Worm (Caenorhabditis elegans) whole organism, young adult: Measurements from ENCODE around the gene C05C10.7.

Experiments used
- C17E4.6 ChIP-seq: fragments of 200-800 bp; sonication (Bioruptor generic); IDR thresholded peaks from 2 replicates; pipeline ENCODE4 v1.3.6; 2022; ENCODE audit warnings: missing genetic modification reagents, missing genetic modification characterization, missing compliant biosample characterization
- F10E7.11 ChIP-seq: sonication (generic microtip); optimal IDR thresholded peaks from 2 replicates; lab custom pipeline; 2017; ENCODE audit warnings: mild to moderate bottlenecking, missing genetic modification characterization, moderate library complexity, missing compliant biosample characterization
- F23B12.7 ChIP-seq: sonication (generic microtip); optimal IDR thresholded peaks from 2 replicates; lab custom pipeline; 2017; ENCODE audit warnings: missing genetic modification characterization, mild to moderate bottlenecking, missing compliant biosample characterization, antibody characterized with exemption, moderate library complexity; ENCODE audit not compliant: insufficient read depth
- F55B11.4 ChIP-seq: sonication (generic microtip); optimal IDR thresholded peaks from 2 replicates; lab custom pipeline; 2016; ENCODE audit warnings: missing compliant biosample characterization, missing genetic modification characterization, borderline replicate concordance; ENCODE audit not compliant: insufficient read depth
- F57C9.4 ChIP-seq: sonication (generic microtip); optimal IDR thresholded peaks from 2 replicates; lab custom pipeline; 2017; ENCODE audit warnings: mild to moderate bottlenecking, missing genetic modification characterization, missing compliant biosample characterization
- Y56A3A.18 ChIP-seq: fragments of 200-800 bp; sonication (Bioruptor generic); IDR thresholded peaks from 2 replicates; pipeline ENCODE4 v1.3.6; 2022; ENCODE audit warnings: missing genetic modification reagents, missing genetic modification characterization, missing compliant biosample characterization
- ZK185.1 ChIP-seq: sonication (generic microtip); optimal IDR thresholded peaks from 2 replicates; lab custom pipeline; 2016; ENCODE audit warnings: mild to moderate bottlenecking, missing genetic modification characterization, missing compliant biosample characterization; ENCODE audit not compliant: poor library complexity, severe bottlenecking
- atf-7 ChIP-seq: sonication (generic microtip); optimal IDR thresholded peaks from 2 replicates; lab custom pipeline; 2017; ENCODE audit warnings: mild to moderate bottlenecking, missing genetic modification characterization, missing compliant biosample characterization
- cebp-2 ChIP-seq: fragments of 200-800 bp; sonication (Bioruptor generic); IDR thresholded peaks from 2 replicates; pipeline ENCODE4 v1.3.6; 2022; ENCODE audit warnings: missing genetic modification characterization, missing compliant biosample characterization
- ceh-27 ChIP-seq: fragments of 200-800 bp; sonication (Bioruptor generic); optimal IDR thresholded peaks from 2 replicates; lab custom pipeline; 2018; ENCODE audit warnings: mild to moderate bottlenecking, missing genetic modification characterization, moderate library complexity, missing compliant biosample characterization
- ceh-58 ChIP-seq: fragments of 200-800 bp; sonication (Bioruptor generic); IDR thresholded peaks from 2 replicates; pipeline ENCODE4 v1.3.6; 2022; ENCODE audit warnings: missing genetic modification characterization, missing compliant biosample characterization
- chd-7 ChIP-seq: sonication (generic microtip); optimal IDR thresholded peaks from 2 replicates; lab custom pipeline; 2016; ENCODE audit warnings: mild to moderate bottlenecking, missing genetic modification characterization, moderate library complexity, missing compliant biosample characterization
- die-1 ChIP-seq: sonication (generic microtip); optimal IDR thresholded peaks from 2 replicates; lab custom pipeline; 2016; ENCODE audit warnings: missing genotype, mild to moderate bottlenecking, missing genetic modification characterization, missing compliant biosample characterization
- egl-44 ChIP-seq: fragments of 200-800 bp; sonication (Bioruptor generic); IDR thresholded peaks from 2 replicates; pipeline ENCODE4 v1.3.6; 2022; ENCODE audit warnings: missing genetic modification reagents, missing genetic modification characterization, missing compliant biosample characterization
- ets-4 ChIP-seq: fragments of 200-800 bp; sonication (Bioruptor generic); optimal IDR thresholded peaks from 2 replicates; lab custom pipeline; 2018; ENCODE audit warnings: mild to moderate bottlenecking, missing genetic modification characterization, missing compliant biosample characterization
- him-1 ChIP-seq: sonication (generic microtip); optimal IDR thresholded peaks from 2 replicates; lab custom pipeline; 2016; ENCODE audit warnings: missing genotype, missing genetic modification reagents, missing genetic modification characterization, missing compliant biosample characterization
- hlh-12 ChIP-seq: sonication (generic microtip); optimal IDR thresholded peaks from 2 replicates; lab custom pipeline; 2016; ENCODE audit warnings: missing genetic modification characterization, missing compliant biosample characterization
- hmg-1.2 ChIP-seq: fragments of 200-800 bp; sonication (Bioruptor generic); IDR thresholded peaks from 2 replicates; pipeline ENCODE4 v1.3.6; 2022; ENCODE audit warnings: missing genetic modification reagents, missing genetic modification characterization, missing compliant biosample characterization
- lag-1 ChIP-seq: fragments of 200-800 bp; sonication (Bioruptor generic); IDR thresholded peaks from 2 replicates; pipeline ENCODE4 v1.3.6; 2022; ENCODE audit warnings: missing genetic modification reagents, missing genetic modification characterization, missing compliant biosample characterization
- let-607 ChIP-seq, 2 experiments: fragments of 200-800 bp in 1 of 2; sonication (Bioruptor generic) in 1 of 2; sonication (generic microtip) in 1 of 2; optimal IDR thresholded peaks; 2 replicates each; lab custom pipeline; 2016 to 2018; ENCODE audit warnings: mild to moderate bottlenecking in 2 of 2, missing compliant biosample characterization in 2 of 2, missing genetic modification characterization in 2 of 2, moderate library complexity in 2 of 2, missing genotype in 1 of 2
- lin-26 ChIP-seq: fragments of 200-800 bp; sonication (Bioruptor generic); IDR thresholded peaks from 2 replicates; pipeline ENCODE4 v1.3.6; 2022; ENCODE audit warnings: missing genetic modification reagents, missing genetic modification characterization, missing compliant biosample characterization
- lin-54 ChIP-seq: fragments of 200-800 bp; sonication (Bioruptor generic); optimal IDR thresholded peaks from 2 replicates; lab custom pipeline; 2018; ENCODE audit warnings: mild to moderate bottlenecking, missing genetic modification characterization, missing compliant biosample characterization
- lir-1 ChIP-seq: fragments of 200-800 bp; sonication (Bioruptor generic); conservative IDR thresholded peaks from 2 replicates; pipeline ENCODE4 v1.3.6; 2022; ENCODE audit warnings: missing genetic modification reagents, missing genetic modification characterization, missing compliant biosample characterization
- lsy-27 ChIP-seq: sonication (generic microtip); optimal IDR thresholded peaks from 2 replicates; lab custom pipeline; 2017; ENCODE audit warnings: missing genetic modification characterization, mild to moderate bottlenecking, missing compliant biosample characterization, antibody characterized with exemption, missing genotype, borderline replicate concordance; ENCODE audit not compliant: insufficient read depth
- madf-10 ChIP-seq: sonication (generic microtip); optimal IDR thresholded peaks from 2 replicates; lab custom pipeline; 2016; ENCODE audit warnings: mild to moderate bottlenecking, missing genetic modification characterization, missing compliant biosample characterization
- madf-3 ChIP-seq: fragments of 200-800 bp; sonication (Bioruptor generic); IDR thresholded peaks from 2 replicates; pipeline ENCODE4 v1.3.6; 2022; ENCODE audit warnings: missing genetic modification reagents, missing genetic modification characterization, missing compliant biosample characterization
- madf-6 ChIP-seq: fragments of 200-800 bp; sonication (Bioruptor generic); IDR thresholded peaks from 2 replicates; pipeline ENCODE4 v1.3.6; 2022; ENCODE audit warnings: missing genetic modification reagents, missing genetic modification characterization, missing compliant biosample characterization
- mcd-1 ChIP-seq: fragments of 200-800 bp; sonication (Bioruptor generic); IDR thresholded peaks from 2 replicates; pipeline ENCODE4 v1.3.6; 2022; ENCODE audit warnings: missing genetic modification reagents, missing genetic modification characterization, missing compliant biosample characterization
- nfya-1 ChIP-seq: sonication (generic microtip); optimal IDR thresholded peaks from 2 replicates; lab custom pipeline; 2017; ENCODE audit warnings: antibody characterized with exemption, missing compliant biosample characterization, missing genetic modification characterization, borderline replicate concordance; ENCODE audit not compliant: insufficient read depth
- nfya-2 ChIP-seq: fragments of 200-800 bp; sonication (Bioruptor generic); IDR thresholded peaks from 2 replicates; pipeline ENCODE4 v1.3.6; 2022; ENCODE audit warnings: missing genetic modification reagents, missing genetic modification characterization, missing compliant biosample characterization
- nfyb-1 ChIP-seq: fragments of 200-800 bp; sonication (Bioruptor generic); IDR thresholded peaks from 2 replicates; pipeline ENCODE4 v1.3.6; 2022; ENCODE audit warnings: missing genetic modification reagents, missing genetic modification characterization, missing compliant biosample characterization
- nhr-179 ChIP-seq: sonication (generic microtip); optimal IDR thresholded peaks from 2 replicates; lab custom pipeline; 2016; ENCODE audit warnings: mild to moderate bottlenecking, missing genetic modification characterization, missing compliant biosample characterization
- nhr-90 ChIP-seq: sonication (generic microtip); optimal IDR thresholded peaks from 2 replicates; lab custom pipeline; 2016; ENCODE audit warnings: missing genotype, mild to moderate bottlenecking, missing genetic modification characterization, missing compliant biosample characterization
- pha-4 ChIP-seq: fragments of 150-350 bp; sonication (generic microtip); optimal IDR thresholded peaks from 2 replicates; lab custom pipeline; 2014; ENCODE audit warnings: missing biosample characterization, missing genetic modification reagents, missing genetic modification characterization
- rec-8 ChIP-seq, 2 experiments: sonication (generic microtip); optimal IDR thresholded peaks; 2 replicates each; lab custom pipeline; 2016; ENCODE audit warnings: mild to moderate bottlenecking in 2 of 2, missing genetic modification characterization in 2 of 2, missing genetic modification reagents in 2 of 2, missing genotype in 2 of 2, missing biosample characterization in 1 of 2, missing compliant biosample characterization in 1 of 2, moderate library complexity in 1 of 2
- somi-1 ChIP-seq: fragments of 200-800 bp; sonication (Bioruptor generic); optimal IDR thresholded peaks from 2 replicates; lab custom pipeline; 2018; ENCODE audit warnings: mild to moderate bottlenecking, missing genetic modification characterization, missing compliant biosample characterization
- sptf-2 ChIP-seq: fragments of 200-800 bp; sonication (Bioruptor generic); optimal IDR thresholded peaks from 2 replicates; lab custom pipeline; 2018; ENCODE audit warnings: mild to moderate bottlenecking, missing genetic modification characterization, missing compliant biosample characterization
- tbp1 ChIP-seq: fragments of 200-800 bp; sonication (Bioruptor generic); optimal IDR thresholded peaks from 2 replicates; lab custom pipeline; 2018; ENCODE audit warnings: mild to moderate bottlenecking, missing genetic modification characterization, missing compliant biosample characterization
- ztf-18 ChIP-seq: sonication (generic microtip); optimal IDR thresholded peaks from 2 replicates; lab custom pipeline; 2016; ENCODE audit warnings: missing genotype, mild to moderate bottlenecking, missing genetic modification characterization, missing compliant biosample characterization
- ztf-22 ChIP-seq: fragments of 200-800 bp; sonication (Bioruptor generic); optimal IDR thresholded peaks from 2 replicates; lab custom pipeline; 2018; ENCODE audit warnings: mild to moderate bottlenecking, missing genetic modification characterization, moderate library complexity, missing compliant biosample characterization
- ztf-25 ChIP-seq: fragments of 200-800 bp; sonication (Bioruptor generic); IDR thresholded peaks from 2 replicates; pipeline ENCODE4 v1.3.6; 2022; ENCODE audit warnings: missing genetic modification reagents, missing genetic modification characterization, missing compliant biosample characterization
- ztf-3 ChIP-seq: fragments of 200-800 bp; sonication (Bioruptor generic); optimal IDR thresholded peaks from 2 replicates; lab custom pipeline; 2018; ENCODE audit warnings: mild to moderate bottlenecking, missing genetic modification characterization, missing compliant biosample characterization

The C05C10.7 gene

DNA sequence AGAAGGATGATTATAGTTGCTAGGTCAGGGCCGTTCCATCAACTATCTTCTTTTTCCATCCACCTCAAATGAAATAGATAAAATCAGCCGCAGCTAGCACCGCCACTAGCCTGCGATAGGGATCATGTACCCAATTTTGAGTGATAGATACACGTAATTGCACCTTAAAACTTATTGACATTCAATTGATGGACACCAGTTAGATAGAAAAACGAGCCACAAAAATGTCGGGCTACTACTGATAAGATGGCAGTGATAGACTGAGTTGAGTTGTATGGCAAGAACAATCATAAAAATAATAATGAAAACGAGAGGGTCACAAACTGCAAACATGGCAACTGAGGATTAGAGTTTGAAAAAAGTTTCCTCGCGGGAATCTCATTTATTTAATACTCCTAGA, 46.9 kb downstream of the C05C10.7 start (continued):
- TF ChIP-seq F10E7.11 (tag; lab: Kevin White, UChicago) (no peak), ztf-22 (GFP tag; lab: Kevin White, UChicago) (peak; percentile 55), nfya-1 (tag; lab: Kevin White, UChicago) (no peak), pha-4 (tag; lab: Kevin White, UChicago) (no peak), lsy-27 (tag; lab: Kevin White, UChicago) (no peak), lin-54 (GFP tag; lab: Kevin White, UChicago) (peak; percentile 21), mcd-1 (no peak), madf-10 (tag; lab: Kevin White, UChicago) (no peak), hlh-12 (tag; lab: Kevin White, UChicago) (no peak), ceh-58 (GFP tag; lab: Robert Waterston, UW) (no peak), tbp1 (GFP tag; lab: Kevin White, UChicago) (peak; percentile 4), lir-1 (no peak), chd-7 (tag; lab: Kevin White, UChicago) (no peak), die-1 (tag; lab: Kevin White, UChicago) (no peak), nhr-90 (tag; lab: Kevin White, UChicago) (peak; percentile 6), lin-26 (GFP tag; lab: Robert Waterston, UW) (peak; percentile 68; the same call in 1 of the 2 replicates), cebp-2 (GFP tag; lab: Robert Waterston, UW) (no peak), nhr-179 (tag; lab: Kevin White, UChicago) (no peak), egl-44 (GFP tag; lab: Robert Waterston, UW) (peak; percentile 15; the same call in 1 of the 2 replicates), ets-4 (GFP tag; lab: Kevin White, UChicago) (peak; percentile 71), ztf-18 (no peak), nfyb-1 (GFP tag; lab: Robert Waterston, UW) (peak; percentile 21; the same call in 1 of the 2 replicates), ztf-3 (no peak), madf-3 (GFP tag; lab: Robert Waterston, UW) (no peak), somi-1 (GFP tag; lab: Kevin White, UChicago) (no peak), him-1 (tag; lab: Kevin White, UChicago) (no peak), lag-1 (no peak), nfya-2 (no peak), F23B12.7 (tag; lab: Kevin White, UChicago) (no peak), let-607 (tag; optimal IDR thresholded peaks at IDR 0.05; lab: Kevin White, UChicago) (peak; percentile 96 to 97), atf-7 (peak; percentile 26), C17E4.6 (GFP tag; lab: Robert Waterston, UW) (no peak), sptf-2 (GFP tag; lab: Kevin White, UChicago) (no peak)

DNA sequence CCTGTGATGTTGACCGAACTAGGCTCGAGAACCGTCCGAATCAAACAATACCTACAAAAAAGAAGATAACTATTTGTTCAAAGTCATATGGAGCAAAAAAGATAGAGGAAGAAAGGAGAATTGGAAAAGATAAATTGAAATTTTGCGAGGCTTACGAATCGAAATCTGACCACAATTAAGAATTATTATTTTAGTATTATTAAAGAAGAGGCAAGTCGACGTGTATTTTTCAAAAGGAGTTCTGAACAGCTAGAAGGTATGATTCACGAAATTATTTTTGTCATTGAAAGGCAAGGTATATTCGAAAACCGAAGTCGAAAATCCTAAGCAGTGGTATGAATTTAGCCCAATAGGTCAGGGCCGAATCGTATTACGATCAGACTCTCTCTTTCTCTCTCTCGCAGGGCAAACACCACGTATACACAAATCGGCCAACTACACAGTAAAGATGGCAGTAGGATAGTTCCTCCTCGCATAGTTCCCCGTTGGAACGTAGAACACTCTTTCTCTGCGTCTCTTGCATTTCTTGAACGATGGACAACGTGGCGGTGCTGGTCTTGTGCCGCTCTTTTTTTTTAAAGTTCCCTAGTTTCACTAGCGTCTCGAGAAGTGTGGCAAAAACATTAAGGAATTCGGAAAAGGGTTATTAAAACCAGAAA, 47.6 kb downstream of the C05C10.7 start, which contains the start of gene vgln-1:
TSS of gene vgln-1 (minus strand) at position 51 of the 659 bp plus-strand sequence.
- TF ChIP-seq ceh-27 (GFP tag; lab: Kevin White, UChicago) (peak; percentile 28), lin-54 (GFP tag; lab: Kevin White, UChicago) (no peak), F55B11.4 (no peak), nfya-1 (tag; lab: Kevin White, UChicago) (no peak), rec-8 (tag; optimal IDR thresholded peaks at IDR 0.05; lab: Kevin White, UChicago) (no peak), ztf-25 (GFP tag; lab: Robert Waterston, UW) (0 out of 2 replicates have a peak, but pooled peaks have one; percentile 56), hmg-1.2 (GFP tag; lab: Robert Waterston, UW) (peak; percentile 48; the same call in 1 of the 2 replicates), madf-6 (GFP tag; lab: Robert Waterston, UW) (peak; percentile 26; the same call in 1 of the 2 replicates), ZK185.1 (peak; percentile 12), let-607 (tag; optimal IDR thresholded peaks at IDR 0.05; lab: Kevin White, UChicago) (peak in 1 of 2 experiments; percentile 7), Y56A3A.18 (GFP tag; lab: Robert Waterston, UW) (0 out of 2 replicates have a peak, but pooled peaks have one; percentile 52), F57C9.4 (tag; lab: Kevin White, UChicago) (no peak)
